Worm (Caenorhabditis elegans) whole organism, midembryonic: ENCODE measurements around the gene F56B6.6.

Source experiments
- T22C8.4 ChIP-seq: fragments of 200-800 bp; sonication (Bioruptor generic); IDR thresholded peaks from 2 replicates; pipeline ENCODE4 v1.3.6; 2022; ENCODE audit warnings: missing genetic modification characterization, missing compliant biosample characterization
- cog-1 ChIP-seq: sonication (generic microtip); optimal IDR thresholded peaks from 2 replicates; lab custom pipeline; 2016; ENCODE audit warnings: missing genetic modification characterization, missing compliant biosample characterization
- flt-1 ChIP-seq: fragments of 200-800 bp; sonication (Bioruptor generic); IDR thresholded peaks from 2 replicates; pipeline ENCODE4 v1.3.6; 2022; ENCODE audit warnings: missing genetic modification characterization, missing compliant biosample characterization
- klf-2 ChIP-seq: fragments of 200-800 bp; sonication (Bioruptor generic); conservative IDR thresholded peaks from 2 replicates; pipeline ENCODE4 v1.3.6; 2022; ENCODE audit warnings: missing genetic modification reagents, missing genetic modification characterization, missing compliant biosample characterization
- med-1 ChIP-seq: sonication (generic microtip); optimal IDR thresholded peaks from 2 replicates; lab custom pipeline; 2017; ENCODE audit warnings: missing genetic modification characterization, mild to moderate bottlenecking, missing compliant biosample characterization, antibody characterized with exemption, missing genetic modification reagents; ENCODE audit not compliant: insufficient read depth
- ref-1 ChIP-seq: fragments of 200-800 bp; sonication (Bioruptor generic); conservative IDR thresholded peaks from 2 replicates; pipeline ENCODE4 v1.3.6; 2022; ENCODE audit warnings: missing genetic modification reagents, missing genetic modification characterization, missing compliant biosample characterization
- tab-1 ChIP-seq: fragments of 200-800 bp; sonication (Bioruptor generic); IDR thresholded peaks from 2 replicates; pipeline ENCODE4 v1.3.6; 2022; ENCODE audit warnings: missing genetic modification characterization, missing compliant biosample characterization
- ztf-23 ChIP-seq: fragments of 200-800 bp; sonication (Bioruptor generic); IDR thresholded peaks from 2 replicates; pipeline ENCODE4 v1.3.6; 2022; ENCODE audit warnings: missing genetic modification reagents, missing genetic modification characterization, missing compliant biosample characterization
- ztf-29 ChIP-seq: fragments of 200-800 bp; sonication (Bioruptor generic); IDR thresholded peaks from 2 replicates; pipeline ENCODE4 v1.3.6; 2022; ENCODE audit warnings: missing genetic modification reagents, missing genetic modification characterization, missing compliant biosample characterization

DNA sequence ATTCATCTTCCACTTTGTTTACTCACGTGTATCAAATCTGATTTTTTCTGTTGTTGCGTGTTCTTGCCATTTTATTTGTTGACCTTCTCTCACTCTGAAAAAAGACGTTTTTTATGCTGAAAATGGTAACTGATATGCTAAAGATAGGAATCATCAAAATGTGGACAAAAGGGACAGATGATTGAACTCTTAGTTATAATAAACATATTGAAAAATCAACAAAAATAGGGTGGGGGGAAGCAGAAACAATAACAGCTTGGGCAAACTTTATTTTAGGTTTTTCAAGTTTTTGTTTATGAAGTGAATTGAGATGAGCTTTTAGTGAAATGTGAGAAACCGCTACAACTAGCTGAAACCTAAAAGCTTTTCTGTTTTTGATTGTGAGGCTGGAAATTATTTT lies at the start of gene F56B6.6:
- no peak for TF ChIP-seq ref-1
- no peak for TF ChIP-seq ztf-23
- TF ChIP-seq cog-1 (tag; lab: Kevin White, UChicago) = no peak
- TF ChIP-seq flt-1 (GFP tag; lab: Robert Waterston, UW) = no peak
- no peak for TF ChIP-seq tab-1 (GFP tag; lab: Robert Waterston, UW)
- TF ChIP-seq T22C8.4 (GFP tag; lab: Robert Waterston, UW) = no peak
- TF ChIP-seq med-1 = no peak
- no peak for TF ChIP-seq klf-2 (GFP tag; lab: Robert Waterston, UW)
- TF ChIP-seq ztf-29 (GFP tag; lab: Robert Waterston, UW) = no peak
